Worm (Caenorhabditis elegans): Measurements from ENCODE around the gene T26C12.1.

ce11 chrIV:3291977-3292561, 33.4 kb downstream of the T26C12.1 start, which contains the start of gene W08E12.8:
- no peak for TF ChIP-seq nhr-12 (tag; optimal IDR thresholded peaks at IDR 0.05)
- TF ChIP-seq unc-39 (tag; optimal IDR thresholded peaks at IDR 0.05) = no peak

Data from whole organism, L3 larva.